Fruit fly (Drosophila melanogaster) whole organism, embryonic: ENCODE measurements around the gene CG12990.
A peak's percentile ranks its signal among the peaks of the same experiment; 100 is the strongest.

ENCODE experiments used
- B-H1 ChIP-seq: fragments of 200-800 bp; sonication (Bioruptor generic); IDR thresholded peaks from 3 replicates; pipeline ENCODE4 v1.3.6; 2022; ENCODE audit warnings: missing biosample characterization, missing genetic modification characterization
- Bteb2 ChIP-seq: fragments of 200-800 bp; sonication (Bioruptor generic); optimal IDR thresholded peaks from 2 replicates; lab custom pipeline; 2016; ENCODE audit warnings: missing biosample characterization, missing genetic modification characterization
- CG10147 ChIP-seq: fragments of 200-800 bp; sonication (Bioruptor generic); optimal IDR thresholded peaks from 2 replicates; lab custom pipeline; 2019; ENCODE audit warnings: missing biosample characterization, mild to moderate bottlenecking, missing genetic modification characterization, moderate library complexity
- CG10431 ChIP-seq: fragments of 200-800 bp; sonication (Bioruptor generic); optimal IDR thresholded peaks from 3 replicates; lab custom pipeline; 2018; ENCODE audit warnings: missing biosample characterization, mild to moderate bottlenecking, missing genetic modification characterization
- CG11085 ChIP-seq: fragments of 200-800 bp; sonication (Bioruptor generic); IDR thresholded peaks from 2 replicates; pipeline ENCODE4 v1.3.6; 2022; ENCODE audit warnings: missing biosample characterization, missing genetic modification characterization
- CG12104 ChIP-seq: fragments of 200-800 bp; sonication (Bioruptor generic); optimal IDR thresholded peaks from 3 replicates; lab custom pipeline; 2016; ENCODE audit warnings: missing biosample characterization, missing genetic modification characterization
- CG14441 ChIP-seq: fragments of 200-800 bp; sonication (Bioruptor generic); IDR thresholded peaks from 2 replicates; pipeline ENCODE4 v1.3.6; 2022; ENCODE audit warnings: missing biosample characterization, missing genetic modification characterization
- CG15514 ChIP-seq: fragments of 200-800 bp; sonication (Bioruptor generic); optimal IDR thresholded peaks from 3 replicates; lab custom pipeline; 2017; ENCODE audit warnings: missing biosample characterization, missing genetic modification characterization, mild to moderate bottlenecking, moderate library complexity, missing genetic modification reagents
- CG15601 ChIP-seq: fragments of 200-800 bp; sonication (Bioruptor generic); optimal IDR thresholded peaks from 3 replicates; lab custom pipeline; 2019; ENCODE audit warnings: missing biosample characterization, mild to moderate bottlenecking, missing genetic modification characterization, moderate library complexity
- CG18599 ChIP-seq: fragments of 200-800 bp; sonication (Bioruptor generic); optimal IDR thresholded peaks from 3 replicates; lab custom pipeline; 2017; ENCODE audit warnings: missing biosample characterization, missing genetic modification characterization, mild to moderate bottlenecking, moderate library complexity, missing genetic modification reagents
- CG4424 ChIP-seq: fragments of 200-800 bp; sonication (Bioruptor generic); optimal IDR thresholded peaks from 3 replicates; lab custom pipeline; 2016; ENCODE audit warnings: missing biosample characterization, missing genetic modification characterization
- CG4820 ChIP-seq: fragments of 200-800 bp; sonication (Bioruptor generic); optimal IDR thresholded peaks from 3 replicates; lab custom pipeline; 2016; ENCODE audit warnings: missing biosample characterization, missing genetic modification characterization
- CG7839 ChIP-seq: fragments of 200-800 bp; sonication (Bioruptor generic); optimal IDR thresholded peaks from 3 replicates; lab custom pipeline; 2018; ENCODE audit warnings: missing biosample characterization, mild to moderate bottlenecking, missing genetic modification characterization, moderate library complexity
- CG8478 ChIP-seq: fragments of >200 bp; optimal IDR thresholded peaks from 2 replicates; lab custom pipeline; 2018
- E2f2 ChIP-seq: fragments of 200-800 bp; sonication (Bioruptor generic); IDR thresholded peaks from 2 replicates; pipeline ENCODE4 v1.3.6; 2022; ENCODE audit warnings: missing biosample characterization, missing genetic modification characterization
- H2.0 ChIP-seq: fragments of 200-800 bp; sonication (Bioruptor generic); IDR thresholded peaks from 2 replicates; pipeline ENCODE4 v1.3.6; 2022; ENCODE audit warnings: missing biosample characterization, missing genetic modification characterization
- HLH54F ChIP-seq: fragments of 200-800 bp; sonication (Bioruptor generic); optimal IDR thresholded peaks from 3 replicates; lab custom pipeline; 2016; ENCODE audit warnings: missing biosample characterization, missing genetic modification characterization
- Pdp1 ChIP-seq, 2 experiments: fragments of 200-800 bp; sonication (Bioruptor generic); optimal IDR thresholded peaks; 3 replicates each; lab custom pipeline; 2016; ENCODE audit warnings: missing biosample characterization in 2 of 2, missing genetic modification characterization in 2 of 2, mild to moderate bottlenecking in 1 of 2, moderate library complexity in 1 of 2
- Sin3A ChIP-seq: fragments of >200 bp; optimal IDR thresholded peaks from 2 replicates; lab custom pipeline; 2018
- Trl ChIP-seq, 3 experiments: fragments of >200 bp in 2 of 3; fragments of 200-800 bp in 1 of 3; sonication (Bioruptor generic) in 1 of 3; optimal IDR thresholded peaks; 2 replicates in 1 of 3; 3 replicates in 2 of 3; lab custom pipeline; 2016 to 2017; ENCODE audit warnings: missing biosample characterization in 1 of 3, missing genetic modification characterization in 1 of 3
- amos ChIP-seq: fragments of 200-800 bp; sonication (Bioruptor generic); IDR thresholded peaks from 2 replicates; pipeline ENCODE4 v1.3.6; 2022; ENCODE audit warnings: missing biosample characterization, missing genetic modification characterization; ENCODE audit not compliant: partially characterized antibody
- az2 ChIP-seq: fragments of 200-800 bp; sonication (Bioruptor generic); optimal IDR thresholded peaks from 3 replicates; lab custom pipeline; 2016; ENCODE audit warnings: missing biosample characterization, missing genetic modification characterization
- crc ChIP-seq: fragments of 200-800 bp; sonication (Bioruptor generic); optimal IDR thresholded peaks from 2 replicates; lab custom pipeline; 2016; ENCODE audit warnings: missing biosample characterization, missing genetic modification characterization
- crp ChIP-seq, 2 experiments: fragments of 200-800 bp; sonication (Bioruptor generic); optimal IDR thresholded peaks; 2 replicates in 1 of 2; 3 replicates in 1 of 2; lab custom pipeline; 2017; ENCODE audit warnings: missing biosample characterization in 2 of 2, missing genetic modification characterization in 2 of 2, mild to moderate bottlenecking in 1 of 2, moderate library complexity in 1 of 2
- danr ChIP-seq: fragments of 200-800 bp; sonication (Bioruptor generic); IDR thresholded peaks from 2 replicates; pipeline ENCODE4 v1.3.6; 2022; ENCODE audit warnings: missing biosample characterization, missing genetic modification characterization
- fd3F ChIP-seq: fragments of 200-800 bp; sonication (Bioruptor generic); optimal IDR thresholded peaks from 2 replicates; lab custom pipeline; 2018; ENCODE audit warnings: missing biosample characterization, mild to moderate bottlenecking, missing genetic modification characterization, moderate library complexity
- gsb ChIP-seq: fragments of 200-800 bp; sonication (Bioruptor generic); IDR thresholded peaks from 2 replicates; pipeline ENCODE4 v1.3.6; 2022; ENCODE audit warnings: missing biosample characterization, missing genetic modification characterization
- her ChIP-seq: fragments of 200-800 bp; sonication (Bioruptor generic); optimal IDR thresholded peaks from 2 replicates; lab custom pipeline; 2016; ENCODE audit warnings: missing biosample characterization, missing genetic modification characterization
- jigr1 ChIP-seq: fragments of 200-800 bp; sonication (Bioruptor generic); IDR thresholded peaks from 3 replicates; pipeline ENCODE4 v1.3.6; 2022; ENCODE audit warnings: missing biosample characterization, missing genetic modification characterization
- jing ChIP-seq: fragments of 200-800 bp; sonication (Bioruptor generic); optimal IDR thresholded peaks from 2 replicates; lab custom pipeline; 2018; ENCODE audit warnings: missing biosample characterization, mild to moderate bottlenecking, missing genetic modification characterization
- klu ChIP-seq: fragments of 200-800 bp; sonication (Bioruptor generic); IDR thresholded peaks from 2 replicates; pipeline ENCODE4 v1.3.6; 2022; ENCODE audit warnings: missing biosample characterization, missing genetic modification characterization
- lmd ChIP-seq: fragments of 200-800 bp; sonication (Bioruptor generic); IDR thresholded peaks from 2 replicates; pipeline ENCODE4 v1.3.6; 2022; ENCODE audit warnings: missing biosample characterization, missing genetic modification characterization
- lola ChIP-seq, 3 experiments: fragments of >200 bp in 2 of 3; fragments of 200-800 bp in 1 of 3; sonication (Bioruptor generic) in 1 of 3; optimal IDR thresholded peaks; 2 replicates each; lab custom pipeline; 2017 to 2019; ENCODE audit warnings: missing biosample characterization in 3 of 3, missing genetic modification characterization in 3 of 3, mild to moderate bottlenecking in 1 of 3, moderate library complexity in 1 of 3
- maf-S ChIP-seq: fragments of 200-800 bp; sonication (Bioruptor generic); optimal IDR thresholded peaks from 2 replicates; lab custom pipeline; 2016; ENCODE audit warnings: missing biosample characterization, missing genetic modification characterization
- nerfin-2 ChIP-seq: fragments of 200-800 bp; sonication (Bioruptor generic); IDR thresholded peaks from 2 replicates; pipeline ENCODE4 v1.3.6; 2022; ENCODE audit warnings: missing biosample characterization, missing genetic modification characterization; ENCODE audit not compliant: partially characterized antibody
- prd ChIP-seq, 3 experiments: fragments of >200 bp in 2 of 3; fragments of 200-800 bp in 1 of 3; sonication (Bioruptor generic) in 1 of 3; optimal IDR thresholded peaks in 2 of 3; IDR thresholded peaks in 1 of 3; 2 replicates in 2 of 3; 3 replicates in 1 of 3; pipeline versions ENCODE4 v1.3.6 to Lab custom; 2017 to 2022; ENCODE audit warnings: missing biosample characterization in 1 of 3, missing genetic modification characterization in 1 of 3
- ro ChIP-seq: fragments of 200-800 bp; sonication (Bioruptor generic); IDR thresholded peaks from 2 replicates; pipeline ENCODE4 v1.3.6; 2022; ENCODE audit warnings: missing biosample characterization, missing genetic modification characterization
- row ChIP-seq: fragments of 200-800 bp; sonication (Bioruptor generic); IDR thresholded peaks from 3 replicates; pipeline ENCODE4 v1.3.6; 2022; ENCODE audit warnings: missing biosample characterization, missing genetic modification characterization
- salm ChIP-seq: fragments of 200-800 bp; sonication (Bioruptor generic); optimal IDR thresholded peaks from 2 replicates; lab custom pipeline; 2018; ENCODE audit warnings: missing biosample characterization, mild to moderate bottlenecking, missing genetic modification characterization
- sisA ChIP-seq: fragments of 200-800 bp; sonication (Bioruptor generic); IDR thresholded peaks from 2 replicates; pipeline ENCODE4 v1.3.6; 2022; ENCODE audit warnings: missing biosample characterization, missing genetic modification characterization
- sna ChIP-seq: fragments of 200-800 bp; sonication (Bioruptor generic); IDR thresholded peaks from 2 replicates; pipeline ENCODE4 v1.3.6; 2022; ENCODE audit warnings: missing biosample characterization, missing genetic modification characterization; ENCODE audit not compliant: partially characterized antibody
- sob ChIP-seq: fragments of 200-800 bp; sonication (Bioruptor generic); IDR thresholded peaks from 2 replicates; pipeline ENCODE4 v1.3.6; 2022; ENCODE audit warnings: missing biosample characterization, missing genetic modification characterization
- ssp ChIP-seq: fragments of 200-800 bp; sonication (Bioruptor generic); IDR thresholded peaks from 2 replicates; pipeline ENCODE4 v1.3.6; 2022; ENCODE audit warnings: missing biosample characterization, missing genetic modification characterization
- stwl ChIP-seq: fragments of 200-800 bp; sonication (Bioruptor generic); optimal IDR thresholded peaks from 3 replicates; lab custom pipeline; 2018; ENCODE audit warnings: missing biosample characterization, mild to moderate bottlenecking, missing genetic modification characterization, moderate library complexity
- ttk ChIP-seq: fragments of 200-800 bp; sonication (Bioruptor generic); IDR thresholded peaks from 2 replicates; pipeline ENCODE4 v2.1.2; 2022; ENCODE audit warnings: missing biosample characterization, missing genetic modification characterization
- unc-4 ChIP-seq: fragments of 200-800 bp; sonication (Bioruptor generic); IDR thresholded peaks from 2 replicates; pipeline ENCODE4 v1.3.6; 2022; ENCODE audit warnings: missing biosample characterization, missing genetic modification characterization; ENCODE audit not compliant: partially characterized antibody
- vvl ChIP-seq: fragments of 200-800 bp; sonication (Bioruptor generic); IDR thresholded peaks from 2 replicates; pipeline ENCODE4 v1.3.6; 2022; ENCODE audit warnings: missing biosample characterization, missing genetic modification characterization
- wor ChIP-seq: fragments of 200-800 bp; sonication (Bioruptor generic); IDR thresholded peaks from 2 replicates; pipeline ENCODE4 v1.3.6; 2022; ENCODE audit warnings: missing biosample characterization, missing genetic modification characterization

Gene CG12990

DNA sequence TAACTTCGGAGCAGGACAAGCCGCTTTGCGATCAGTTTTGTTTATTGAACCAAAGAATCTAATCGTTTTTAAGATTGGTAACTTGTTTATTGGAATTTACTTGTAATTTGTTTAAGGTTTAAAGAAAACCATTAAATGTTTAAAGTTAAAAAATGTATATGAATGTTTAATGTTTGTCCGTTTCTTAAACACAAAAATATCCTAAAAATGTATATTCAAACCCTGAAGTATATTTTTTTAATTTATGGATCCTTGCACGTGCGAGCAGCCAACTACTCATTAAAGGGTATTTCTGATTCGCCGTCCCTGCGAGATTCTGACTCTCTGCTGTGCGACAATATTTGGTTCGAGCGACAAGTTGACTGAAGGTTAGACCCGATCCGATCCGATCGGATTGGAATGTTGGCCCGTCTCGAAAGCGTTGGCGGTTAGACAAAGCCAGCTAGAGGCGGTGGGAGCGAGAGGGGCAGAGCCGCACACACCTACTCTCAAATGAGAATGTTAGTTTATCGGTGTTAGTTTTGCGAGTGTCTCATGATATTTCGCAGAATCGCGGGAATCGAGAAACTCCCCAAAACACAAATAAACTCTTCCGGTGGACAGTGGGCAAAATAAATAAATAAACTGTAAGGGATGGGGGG, 27.3 kb upstream of the CG12990 start (continued):
- TF ChIP-seq danr (GFP tag; lab: Robert Waterston, UW) (peak; percentile 62; the same call in 1 of the 2 replicates), E2f2 (GFP tag; lab: Robert Waterston, UW) (peak; percentile 59; the same call in 1 of the 2 replicates), CG10147 (GFP tag; lab: Kevin White, UChicago) (peak; percentile 91), jigr1 (GFP tag; lab: Robert Waterston, UW) (0 out of 3 replicates have a peak, but pooled peaks have one; percentile 19), crc (GFP tag; lab: Kevin White, UChicago) (peak; percentile 73), az2 (GFP tag; lab: Kevin White, UChicago) (peak; percentile 79), stwl (no peak), fd3F (GFP tag; lab: Kevin White, UChicago) (peak; percentile 78), HLH54F (peak; percentile 86), gsb (GFP tag; lab: Robert Waterston, UW) (peak; percentile 69), nerfin-2 (no peak), ro (GFP tag; lab: Robert Waterston, UW) (no peak), CG15601 (peak; percentile 83), Bteb2 (GFP tag; lab: Kevin White, UChicago) (peak; percentile 86), crp (GFP tag; optimal IDR thresholded peaks at IDR 0.05; lab: Kevin White, UChicago) (peak in 1 of 2 experiments; percentile 35), Trl (optimal IDR thresholded peaks at IDR 0.05; lab: Kevin White, UChicago) (peak in 1 of 2 experiments; percentile 35), Trl (GFP tag; optimal IDR thresholded peaks at IDR 0.05; lab: Kevin White, UChicago) (peak; percentile 75), CG14441 (GFP tag; lab: Robert Waterston, UW) (peak; percentile 75), Pdp1 (GFP tag; optimal IDR thresholded peaks at IDR 0.05; lab: Kevin White, UChicago) (peak; percentile 82 to 84), CG7839 (tag; lab: Kevin White, UChicago) (peak; percentile 93), sisA (peak; percentile 73), prd (optimal IDR thresholded peaks at IDR 0.05; lab: Kevin White, UChicago) (no peak), prd (GFP tag; IDR thresholded peaks at IDR 0.05; lab: Robert Waterston, UW) (peak; percentile 77), amos (GFP tag; lab: Robert Waterston, UW) (no peak; the same call in 1 of the 2 replicates), CG11085 (GFP tag; lab: Robert Waterston, UW) (no peak), B-H1 (peak; percentile 22; the same call in 1 of the 3 replicates), lmd (GFP tag; lab: Robert Waterston, UW) (peak; percentile 85), jing (GFP tag; lab: Kevin White, UChicago) (peak; percentile 47), CG18599 (GFP tag; lab: Kevin White, UChicago) (peak; percentile 91), CG12104 (GFP tag; lab: Kevin White, UChicago) (peak; percentile 89), sna (GFP tag; lab: Robert Waterston, UW) (no peak), salm (peak; percentile 71), ssp (GFP tag; lab: Robert Waterston, UW) (peak; percentile 63), CG10431 (GFP tag; lab: Kevin White, UChicago) (peak; percentile 78), row (GFP tag; lab: Robert Waterston, UW) (peak; percentile 92), CG8478 (lab: Kevin White, UChicago) (no peak), wor (peak; percentile 51; the same call in 1 of the 2 replicates), maf-S (peak; percentile 75), her (GFP tag; lab: Kevin White, UChicago) (peak; percentile 75), CG4424 (GFP tag; lab: Kevin White, UChicago) (peak; percentile 84), vvl (GFP tag; lab: Robert Waterston, UW) (peak; percentile 69; the same call in 1 of the 2 replicates), ttk (GFP tag; lab: Robert Waterston, UW) (peak; percentile 40; the same call in 1 of the 2 replicates), CG4820 (peak; percentile 80), klu (GFP tag; lab: Robert Waterston, UW) (peak; percentile 59; the same call in 1 of the 2 replicates), H2.0 (peak; percentile 65), Sin3A (no peak), lola (GFP tag; optimal IDR thresholded peaks at IDR 0.05; lab: Kevin White, UChicago) (peak in 1 of 3 experiments; percentile 87), sob (GFP tag; lab: Robert Waterston, UW) (peak; percentile 68; the same call in 1 of the 2 replicates), CG15514 (GFP tag; lab: Kevin White, UChicago) (peak; percentile 64), unc-4 (GFP tag; lab: Robert Waterston, UW) (no peak)
